Fruit fly (Drosophila melanogaster): ENCODE results near the gene CG45116.

Gene CG45116

DNA sequence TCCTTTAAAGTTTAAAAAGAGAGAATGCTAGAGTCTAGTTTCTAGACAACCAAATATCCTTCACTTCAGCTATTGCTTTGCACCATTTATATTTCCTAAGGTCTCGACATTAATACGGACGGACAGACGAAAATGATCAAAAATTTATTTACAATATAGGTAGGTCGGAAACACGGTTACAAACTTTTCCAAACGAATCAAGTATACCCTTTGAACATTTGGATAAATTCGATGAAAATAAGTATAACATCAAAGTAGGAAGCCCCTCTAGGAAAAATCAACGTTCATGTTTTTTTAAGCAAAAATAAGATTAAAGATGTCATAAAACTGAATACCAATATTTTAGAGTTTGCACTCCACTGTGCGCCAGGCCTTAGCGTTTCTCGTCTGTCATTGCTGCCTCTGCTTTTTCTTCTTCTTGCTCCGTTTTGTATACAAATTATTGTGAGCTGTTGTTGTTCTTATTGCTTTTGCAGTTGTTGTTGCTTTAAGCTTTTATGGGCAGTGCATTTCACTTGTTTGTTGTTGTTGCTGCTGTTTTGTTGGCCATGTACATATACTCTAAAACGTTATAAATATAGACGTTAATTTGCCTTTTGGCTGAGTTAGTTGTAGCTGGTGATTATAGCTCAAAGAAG, 43.8 kb downstream of the CG45116 start (continued):
- TF ChIP-seq Hmx (GFP tag; optimal IDR thresholded peaks at IDR 0.05) (no peak), CG17361 (GFP tag; IDR thresholded peaks at IDR 0.05) (peak; percentile 60; the same call in 2 of the 3 replicates), phol (tag; optimal IDR thresholded peaks at IDR 0.05) (peak; percentile 38), Hr51 (GFP tag; optimal IDR thresholded peaks at IDR 0.05) (peak in 1 of 2 experiments; percentile 3), Xrp1 (GFP tag; IDR thresholded peaks at IDR 0.05) (0 out of 2 replicates have a peak, but pooled peaks have one; percentile 28), CG17385 (GFP tag; optimal IDR thresholded peaks at IDR 0.05) (peak; percentile 83), CG11723 (GFP tag; optimal IDR thresholded peaks at IDR 0.05) (peak; percentile 0), jing (GFP tag; optimal IDR thresholded peaks at IDR 0.05) (no peak), row (GFP tag; IDR thresholded peaks at IDR 0.05) (peak; percentile 58), dmrt99B (tag; optimal IDR thresholded peaks at IDR 0.05) (peak; percentile 15), trem (tag; optimal IDR thresholded peaks at IDR 0.05) (peak; percentile 11), Dll (GFP tag; IDR thresholded peaks at IDR 0.05; ENCODE audit: partially characterized antibody) (0 out of 4 replicates have a peak, but pooled peaks have one; percentile 10), Oli (tag; optimal IDR thresholded peaks at IDR 0.05) (peak; percentile 36), D19A (tag; optimal IDR thresholded peaks at IDR 0.05) (peak; percentile 18), sens (GFP tag) (peak; percentile 84), CG30403 (GFP tag; optimal IDR thresholded peaks at IDR 0.05) (peak; percentile 40), CG1603 (tag; optimal IDR thresholded peaks at IDR 0.05) (peak; percentile 5), CG18262 (tag; optimal IDR thresholded peaks at IDR 0.05) (peak; percentile 54), CG7556 (GFP tag; optimal IDR thresholded peaks at IDR 0.05) (peak; percentile 22), CG4820 (GFP tag; optimal IDR thresholded peaks at IDR 0.05) (peak; percentile 14), CG10979 (tag; optimal IDR thresholded peaks at IDR 0.05) (peak; percentile 12), CG11504 (tag; optimal IDR thresholded peaks at IDR 0.05) (peak; percentile 36), CG5245 (GFP tag; optimal IDR thresholded peaks at IDR 0.05) (peak; percentile 6), Awh (GFP tag; IDR thresholded peaks at IDR 0.05) (no peak), CG12391 (tag; optimal IDR thresholded peaks at IDR 0.05) (peak; percentile 2), H15 (GFP tag; IDR thresholded peaks at IDR 0.05) (0 out of 3 replicates have a peak, but pooled peaks have one; percentile 18), CG8388 (GFP tag; optimal IDR thresholded peaks at IDR 0.05) (peak; percentile 11), Med (GFP tag) (peak; percentile 16), CoRest (tag; optimal IDR thresholded peaks at IDR 0.05) (peak; percentile 18), gem (tag; optimal IDR thresholded peaks at IDR 0.05) (peak; percentile 24), h (optimal IDR thresholded peaks at IDR 0.05) (no peak), CG4424 (GFP tag; optimal IDR thresholded peaks at IDR 0.05) (peak; percentile 14), Lim3 (GFP tag; IDR thresholded peaks at IDR 0.05) (no peak), CG18599 (GFP tag; optimal IDR thresholded peaks at IDR 0.05) (no peak), gfzf (GFP tag; optimal IDR thresholded peaks at IDR 0.05) (no peak), Opbp (GFP tag; IDR thresholded peaks at IDR 0.05; ENCODE audit: partially characterized antibody) (no peak), CG10959 (GFP tag; IDR thresholded peaks at IDR 0.05) (no peak), CG9437 (GFP tag; optimal IDR thresholded peaks at IDR 0.05) (peak; percentile 35), Meics (GFP tag; optimal IDR thresholded peaks at IDR 0.05) (peak; percentile 13), CG3407 (GFP tag; optimal IDR thresholded peaks at IDR 0.05) (no peak)

DNA sequence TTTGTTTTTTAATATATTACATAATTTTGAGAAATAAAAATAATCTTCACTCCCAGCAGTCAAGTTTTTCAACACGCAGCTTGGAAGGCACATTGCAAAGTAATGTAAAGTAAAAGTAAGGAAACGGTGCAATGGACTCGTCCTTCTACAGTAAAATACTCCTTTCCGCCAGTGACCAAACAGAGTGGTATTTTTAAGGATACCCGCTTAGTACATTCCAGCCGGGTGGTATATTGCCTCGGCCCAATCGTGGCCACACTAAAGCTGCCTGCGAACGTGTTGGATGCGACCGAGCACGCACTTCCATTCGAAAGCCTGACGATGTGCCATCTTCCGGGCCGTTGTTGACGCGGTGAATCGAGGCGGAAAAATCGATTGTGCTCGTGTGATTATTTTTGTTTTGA, 49.9 kb downstream of the CG45116 start, which contains the start of gene SPoCk:
Gene SPoCk, plus strand, starts transcription at position 298 of the 404 bp plus-strand sequence.
- TF ChIP-seq abd-A (tag; optimal IDR thresholded peaks at IDR 0.05) (peak; percentile 1), CG6175 (GFP tag; IDR thresholded peaks at IDR 0.05) (no peak), Hmx (GFP tag; optimal IDR thresholded peaks at IDR 0.05) (no peak), pnt (GFP tag; optimal IDR thresholded peaks at IDR 0.05) (no peak), BtbVII (GFP tag; optimal IDR thresholded peaks at IDR 0.05) (no peak), Med (GFP tag) (no peak), Fer3 (tag; optimal IDR thresholded peaks at IDR 0.05) (no peak), D19B (GFP tag; optimal IDR thresholded peaks at IDR 0.05) (no peak), her (GFP tag; optimal IDR thresholded peaks at IDR 0.05) (no peak), CG13424 (tag; optimal IDR thresholded peaks at IDR 0.05) (no peak), Hr51 (GFP tag; optimal IDR thresholded peaks at IDR 0.05) (no peak), Fer2 (tag; optimal IDR thresholded peaks at IDR 0.05) (no peak), CG1647 (GFP tag; optimal IDR thresholded peaks at IDR 0.05) (no peak), wor (GFP tag; IDR thresholded peaks at IDR 0.05) (no peak)
